Worm (Caenorhabditis elegans) whole organism, L4 larva: ENCODE data around the gene nspc-16.

ENCODE experiments used
- F26F4.8 ChIP-seq: fragments of 200-800 bp; sonication (Bioruptor generic); conservative IDR thresholded peaks from 2 replicates; pipeline ENCODE4 v1.3.6; 2022; ENCODE audit warnings: missing genetic modification characterization, missing compliant biosample characterization
- F37D6.2 ChIP-seq: sonication (generic microtip); optimal IDR thresholded peaks from 2 replicates; lab custom pipeline; 2016; ENCODE audit warnings: mild to moderate bottlenecking, missing genetic modification characterization, missing compliant biosample characterization
- Y5F2A.4 ChIP-seq: fragments of 200-800 bp; sonication (Bioruptor generic); optimal IDR thresholded peaks from 2 replicates; lab custom pipeline; 2018; ENCODE audit warnings: mild to moderate bottlenecking, missing genetic modification characterization, missing compliant biosample characterization
- aly-2 ChIP-seq: sonication (generic microtip); optimal IDR thresholded peaks from 2 replicates; lab custom pipeline; 2018; ENCODE audit warnings: missing biosample characterization, missing genetic modification characterization
- ceh-32 ChIP-seq: sonication (generic microtip); optimal IDR thresholded peaks from 2 replicates; lab custom pipeline; 2016; ENCODE audit warnings: mild to moderate bottlenecking, missing genetic modification characterization, missing compliant biosample characterization; ENCODE audit not compliant: poor library complexity
- ceh-62 ChIP-seq: sonication (generic microtip); optimal IDR thresholded peaks from 2 replicates; lab custom pipeline; 2017; ENCODE audit warnings: missing biosample characterization, missing genetic modification characterization
- daf-16 ChIP-seq, 3 experiments: sonication (generic microtip); optimal IDR thresholded peaks; 2 replicates each; lab custom pipeline; 2016 to 2017; ENCODE audit warnings: missing genetic modification characterization in 3 of 3, missing genetic modification reagents in 3 of 3, mild to moderate bottlenecking in 2 of 3, missing compliant biosample characterization in 2 of 3, missing biosample characterization in 1 of 3, moderate library complexity in 1 of 3
- dmd-6 ChIP-seq: fragments of 200-800 bp; sonication (Bioruptor generic); IDR thresholded peaks from 2 replicates; pipeline ENCODE4 v1.3.6; 2022; ENCODE audit warnings: missing genetic modification reagents, missing genetic modification characterization, missing compliant biosample characterization
- dmd-8 ChIP-seq: fragments of 200-800 bp; sonication (Bioruptor generic); IDR thresholded peaks from 2 replicates; pipeline ENCODE4 v1.3.6; 2022; ENCODE audit warnings: missing genetic modification characterization, missing compliant biosample characterization
- duxl-1 ChIP-seq: sonication (generic microtip); optimal IDR thresholded peaks from 2 replicates; lab custom pipeline; 2016; ENCODE audit warnings: mild to moderate bottlenecking, missing genetic modification characterization, moderate library complexity, missing compliant biosample characterization; ENCODE audit not compliant: poor library complexity
- egl-27 ChIP-seq: sonication (generic microtip); optimal IDR thresholded peaks from 3 replicates; lab custom pipeline; 2017; ENCODE audit warnings: missing biosample characterization, missing genetic modification reagents, missing genetic modification characterization
- fos-1 ChIP-seq: fragments of 150-350 bp; optimal IDR thresholded peaks from 2 replicates; lab custom pipeline; 2014; ENCODE audit warnings: missing biosample characterization, missing genetic modification characterization
- gei-8 ChIP-seq: fragments of 200-800 bp; sonication (Bioruptor generic); optimal IDR thresholded peaks from 2 replicates; lab custom pipeline; 2018; ENCODE audit warnings: mild to moderate bottlenecking, missing genetic modification characterization, missing compliant biosample characterization
- hlh-11 ChIP-seq: fragments of 200-800 bp; sonication (Bioruptor generic); optimal IDR thresholded peaks from 2 replicates; lab custom pipeline; 2018; ENCODE audit warnings: mild to moderate bottlenecking, missing genetic modification characterization, missing compliant biosample characterization
- hlh-30 ChIP-seq: sonication (generic microtip); optimal IDR thresholded peaks from 2 replicates; lab custom pipeline; 2017; ENCODE audit warnings: antibody characterized with exemption, mild to moderate bottlenecking, missing genetic modification characterization, missing compliant biosample characterization; ENCODE audit not compliant: insufficient read depth
- lim-7 ChIP-seq: fragments of 200-800 bp; sonication (Bioruptor generic); IDR thresholded peaks from 2 replicates; pipeline ENCODE4 v1.3.6; 2022; ENCODE audit warnings: missing genetic modification characterization, missing compliant biosample characterization
- lin-13 ChIP-seq: fragments of 150-350 bp; optimal IDR thresholded peaks from 2 replicates; lab custom pipeline; 2014; ENCODE audit warnings: missing biosample characterization, missing genetic modification reagents, missing genetic modification characterization
- lin-38 ChIP-seq: fragments of 200-800 bp; sonication (Bioruptor generic); IDR thresholded peaks from 2 replicates; pipeline ENCODE4 v1.3.6; 2022; ENCODE audit warnings: missing genetic modification reagents, missing genetic modification characterization, missing compliant biosample characterization
- lir-3 ChIP-seq: sonication (generic microtip); optimal IDR thresholded peaks from 2 replicates; lab custom pipeline; 2016; ENCODE audit warnings: mild to moderate bottlenecking, missing genetic modification characterization, missing compliant biosample characterization
- lsy-2 ChIP-seq, 2 experiments: fragments of 150-350 bp in 1 of 2; sonication (generic microtip) in 1 of 2; optimal IDR thresholded peaks; 2 replicates each; lab custom pipeline; 2014 to 2017; ENCODE audit warnings: missing biosample characterization in 2 of 2, missing genetic modification characterization in 2 of 2
- madf-5 ChIP-seq, 2 experiments: fragments of 200-800 bp; sonication (Bioruptor generic); IDR thresholded peaks; 2 replicates each; pipeline ENCODE4 v1.3.6; 2022; ENCODE audit warnings: missing compliant biosample characterization in 2 of 2, missing genetic modification characterization in 2 of 2
- mxl-2 ChIP-seq: fragments of 200-800 bp; sonication (Bioruptor generic); conservative IDR thresholded peaks from 2 replicates; pipeline ENCODE4 v1.3.6; 2022; ENCODE audit warnings: missing genetic modification reagents, missing genetic modification characterization, missing compliant biosample characterization
- mxl-3 ChIP-seq: fragments of 200-800 bp; sonication (Bioruptor generic); optimal IDR thresholded peaks from 2 replicates; lab custom pipeline; 2018; ENCODE audit warnings: mild to moderate bottlenecking, missing genetic modification characterization, missing compliant biosample characterization
- nhr-102 ChIP-seq: sonication (generic microtip); optimal IDR thresholded peaks from 2 replicates; lab custom pipeline; 2016; ENCODE audit warnings: mild to moderate bottlenecking, missing genetic modification characterization, moderate library complexity, missing compliant biosample characterization
- nhr-237 ChIP-seq: sonication (generic microtip); optimal IDR thresholded peaks from 2 replicates; lab custom pipeline; 2017; ENCODE audit warnings: missing biosample characterization, missing genetic modification characterization
- nhr-28 ChIP-seq: fragments of 150-350 bp; optimal IDR thresholded peaks from 2 replicates; lab custom pipeline; 2014; ENCODE audit warnings: missing biosample characterization, missing genetic modification characterization
- nhr-48 ChIP-seq: sonication (generic microtip); optimal IDR thresholded peaks from 2 replicates; lab custom pipeline; 2016; ENCODE audit warnings: mild to moderate bottlenecking, missing genetic modification characterization, missing compliant biosample characterization
- rbr-2 ChIP-seq: sonication (generic microtip); optimal IDR thresholded peaks from 2 replicates; lab custom pipeline; 2016; ENCODE audit warnings: missing genotype, missing genetic modification characterization, missing compliant biosample characterization
- sdz-12 ChIP-seq: fragments of 200-800 bp; sonication (Bioruptor generic); optimal IDR thresholded peaks from 2 replicates; lab custom pipeline; 2018; ENCODE audit warnings: mild to moderate bottlenecking, missing genetic modification characterization, missing compliant biosample characterization
- skn-1 ChIP-seq: fragments of 150-350 bp; optimal IDR thresholded peaks from 2 replicates; lab custom pipeline; 2014; ENCODE audit warnings: missing biosample characterization, missing genetic modification characterization
- tra-1 ChIP-seq: fragments of 200-800 bp; sonication (Bioruptor generic); IDR thresholded peaks from 2 replicates; pipeline ENCODE4 v1.3.6; 2022; ENCODE audit warnings: missing genetic modification reagents, missing genetic modification characterization, missing compliant biosample characterization
- unc-130 ChIP-seq: sonication (generic microtip); optimal IDR thresholded peaks from 2 replicates; lab custom pipeline; 2016; ENCODE audit warnings: missing genetic modification reagents, missing genetic modification characterization, missing compliant biosample characterization
- unc-39 ChIP-seq: sonication (generic microtip); optimal IDR thresholded peaks from 2 replicates; lab custom pipeline; 2017; ENCODE audit warnings: missing biosample characterization, missing genetic modification characterization
- unc-62 ChIP-seq, 3 experiments: fragments of 150-350 bp in 1 of 3; sonication (generic microtip); optimal IDR thresholded peaks in 2 of 3; peaks in 1 of 3; 1 replicate in 1 of 3; 2 replicates in 2 of 3; lab custom pipeline; 2014 to 2017; ENCODE audit warnings: missing biosample characterization in 3 of 3, missing genetic modification characterization in 3 of 3, missing genetic modification reagents in 3 of 3, missing genotype in 1 of 3
- vab-7 ChIP-seq: fragments of 200-800 bp; sonication (Bioruptor generic); IDR thresholded peaks from 2 replicates; pipeline ENCODE4 v1.3.6; 2022; ENCODE audit warnings: missing genetic modification reagents, missing genetic modification characterization, missing compliant biosample characterization
- zfp-2 ChIP-seq: sonication (generic microtip); optimal IDR thresholded peaks from 2 replicates; lab custom pipeline; 2016; ENCODE audit warnings: mild to moderate bottlenecking, missing genetic modification characterization, missing compliant biosample characterization

The nspc-16 gene

ce11 chrX:14502116-14502587 is 21.2 kb upstream of the nspc-16 start (continued):
- peak; percentile 57 to 99 for TF ChIP-seq unc-62 (GFP tag; optimal IDR thresholded peaks at IDR 0.05 in 1 of 2; lab: Kevin White, UChicago)
- no peak for TF ChIP-seq unc-62 (tag; optimal IDR thresholded peaks at IDR 0.05; lab: Kevin White, UChicago)
- no peak for TF ChIP-seq ceh-32
- no peak for TF ChIP-seq unc-39 (tag; lab: Kevin White, UChicago)
- TF ChIP-seq lir-3 (tag; lab: Kevin White, UChicago): no peak
- TF ChIP-seq vab-7 (GFP tag; lab: Robert Waterston, UW): no peak
- no peak for TF ChIP-seq skn-1
- TF ChIP-seq lin-13 (GFP tag; lab: Kevin White, UChicago): no peak
- peak; percentile 47; the same call in 1 of the 2 replicates for TF ChIP-seq lin-38 (GFP tag; lab: Robert Waterston, UW)
- no peak for TF ChIP-seq egl-27 (tag; lab: Kevin White, UChicago)
- no peak for TF ChIP-seq sdz-12
- peak in 1 of 2 experiments; percentile 54 for TF ChIP-seq daf-16 (GFP tag; optimal IDR thresholded peaks at IDR 0.05; lab: Kevin White, UChicago)
- TF ChIP-seq daf-16 (tag; optimal IDR thresholded peaks at IDR 0.05; lab: Kevin White, UChicago): peak; percentile 95
- TF ChIP-seq duxl-1 (tag; lab: Kevin White, UChicago): no peak

DNA sequence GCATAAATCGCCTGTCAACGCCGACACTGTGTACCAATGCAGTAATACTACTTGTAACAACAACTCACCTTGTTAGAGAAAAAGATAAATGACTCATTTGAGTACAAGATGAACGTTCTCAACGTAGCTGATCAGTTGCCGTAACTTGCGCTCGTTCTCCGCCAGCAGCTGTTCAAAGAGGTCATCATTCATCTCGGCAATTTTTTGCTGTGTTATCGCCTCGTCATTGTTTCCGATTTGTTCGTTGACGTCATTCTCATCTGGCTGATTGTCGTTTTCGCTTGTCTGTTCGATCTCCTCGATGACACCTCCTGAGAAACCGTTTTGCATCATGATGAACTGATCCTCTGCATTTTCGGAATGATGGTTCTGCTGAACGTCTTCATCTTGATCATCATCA is 20.1 kb upstream of the nspc-16 start:
- TF ChIP-seq hlh-30 (tag; lab: Kevin White, UChicago): peak; percentile 25
- no peak for TF ChIP-seq aly-2
- TF ChIP-seq mxl-2 (GFP tag; lab: Robert Waterston, UW): no peak
- no peak for TF ChIP-seq rbr-2
- TF ChIP-seq madf-5 (GFP tag; IDR thresholded peaks at IDR 0.05; lab: Robert Waterston, UW): no peak
- TF ChIP-seq tra-1: peak; percentile 58; the same call in 1 of the 2 replicates
- no peak for TF ChIP-seq F37D6.2 (tag; lab: Kevin White, UChicago)
- TF ChIP-seq nhr-28 (tag; lab: Kevin White, UChicago): peak; percentile 31
- no peak for TF ChIP-seq Y5F2A.4
- TF ChIP-seq lsy-2 (tag; optimal IDR thresholded peaks at IDR 0.05; lab: Kevin White, UChicago): peak in 1 of 2 experiments; percentile 3
- no peak for TF ChIP-seq fos-1 (tag; lab: Kevin White, UChicago)
- peak; percentile 52 for TF ChIP-seq dmd-6 (GFP tag; lab: Robert Waterston, UW)
- TF ChIP-seq hlh-11: peak; percentile 69
- TF ChIP-seq unc-62 (GFP tag; optimal IDR thresholded peaks at IDR 0.05 in 1 of 2; lab: Kevin White, UChicago): peak in 1 of 2 experiments; percentile 19
- no peak for TF ChIP-seq unc-62 (tag; optimal IDR thresholded peaks at IDR 0.05; lab: Kevin White, UChicago)
- TF ChIP-seq unc-130 (GFP tag; lab: Kevin White, UChicago): no peak
- TF ChIP-seq nhr-237 (tag; lab: Kevin White, UChicago): no peak
- TF ChIP-seq nhr-48 (tag; lab: Kevin White, UChicago): peak; percentile 18
- TF ChIP-seq daf-16 (GFP tag; optimal IDR thresholded peaks at IDR 0.05; lab: Kevin White, UChicago): peak in 1 of 2 experiments; percentile 56
- no peak for TF ChIP-seq daf-16 (tag; optimal IDR thresholded peaks at IDR 0.05; lab: Kevin White, UChicago)
- TF ChIP-seq gei-8 (GFP tag; lab: Kevin White, UChicago): no peak
- TF ChIP-seq ceh-62 (tag; lab: Kevin White, UChicago): no peak
- TF ChIP-seq nhr-102 (tag; lab: Kevin White, UChicago): no peak
- no peak for TF ChIP-seq dmd-8
- no peak for TF ChIP-seq zfp-2 (tag; lab: Kevin White, UChicago)
- TF ChIP-seq mxl-3 (GFP tag; lab: Kevin White, UChicago): peak; percentile 7
- TF ChIP-seq lin-38 (GFP tag; lab: Robert Waterston, UW): no peak
- no peak for TF ChIP-seq F26F4.8 (GFP tag; lab: Robert Waterston, UW)
- no peak for TF ChIP-seq unc-39 (tag; lab: Kevin White, UChicago)
- TF ChIP-seq lim-7 (GFP tag; lab: Robert Waterston, UW): no peak
